In the genomic region with DNA sequence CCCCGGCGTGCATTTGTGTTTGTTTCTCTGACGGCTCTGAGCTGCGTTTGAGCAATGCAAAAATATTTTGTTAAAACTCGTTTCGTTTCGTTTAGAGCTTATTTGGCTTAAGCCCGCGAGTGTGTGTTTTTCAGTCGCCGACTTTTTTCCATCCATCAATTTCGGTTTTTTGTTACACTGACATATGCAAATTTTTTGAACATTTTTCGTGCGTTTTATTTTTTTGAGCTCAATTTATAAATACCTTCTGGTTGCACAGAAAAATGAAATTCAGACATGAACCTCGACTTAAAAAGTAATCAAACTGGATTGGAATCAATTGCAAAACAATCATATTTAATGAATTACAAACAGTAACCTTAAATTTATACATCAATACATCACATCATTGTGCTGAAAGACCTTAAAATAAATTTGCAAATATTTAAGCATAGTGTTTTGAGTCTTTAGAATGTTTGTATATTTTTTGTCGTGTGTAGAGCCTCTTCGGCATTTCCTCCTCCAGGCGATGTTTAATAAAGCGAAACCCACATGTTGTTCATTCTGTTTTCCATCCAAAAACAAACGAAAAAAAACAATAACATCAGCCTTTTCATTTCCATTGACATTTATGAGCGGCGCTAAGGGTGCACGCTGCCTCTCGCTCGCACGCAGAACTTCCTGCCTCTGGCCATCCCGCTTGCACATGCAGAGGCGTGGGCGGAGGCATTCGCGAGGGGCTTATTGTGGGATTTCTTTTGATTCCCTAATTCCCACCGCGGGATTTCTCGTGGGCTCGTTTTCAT, we compare ENCODE assay signal across 1 fruit fly cellular context.
TF ChIP-seq lines count a peak whose summit lies in the region.

No protein-coding gene starts in this region.

TF ChIP-seq in whole organism, embryonic, 481 proteins besides CTCF, POLR2A, EP300 and RAD21 (continued from another document):
- TF ChIP-seq gem (tag; optimal IDR thresholded peaks at IDR 0.05; lab: Kevin White, UChicago) (peak; percentile 18), CG8924 (tag; optimal IDR thresholded peaks at IDR 0.05; lab: Kevin White, UChicago) (peak; percentile 17), chm (GFP tag; IDR thresholded peaks at IDR 0.05; lab: Robert Waterston, UW) (peak; percentile 64), al (GFP tag; IDR thresholded peaks at IDR 0.05; lab: Robert Waterston, UW) (no peak), dysf (GFP tag; IDR thresholded peaks at IDR 0.05; lab: Robert Waterston, UW) (0 out of 3 replicates have a peak, but pooled peaks have one; percentile 29), kni (GFP tag; optimal IDR thresholded peaks at IDR 0.05; lab: Kevin White, UChicago) (peak; percentile 43), BtbVII (GFP tag; optimal IDR thresholded peaks at IDR 0.05; lab: Kevin White, UChicago) (no peak), knrl (GFP tag; IDR thresholded peaks at IDR 0.05; lab: Robert Waterston, UW; ENCODE audit: partially characterized antibody) (0 out of 3 replicates have a peak, but pooled peaks have one; percentile 35), CG10431 (GFP tag; optimal IDR thresholded peaks at IDR 0.05; lab: Kevin White, UChicago) (no peak), sr (GFP tag; IDR thresholded peaks at IDR 0.05; lab: Robert Waterston, UW) (peak; percentile 65; the same call in 1 of the 3 replicates), Ssrp (tag; optimal IDR thresholded peaks at IDR 0.05; lab: Kevin White, UChicago) (peak; percentile 11), Fer2 (tag; optimal IDR thresholded peaks at IDR 0.05; lab: Kevin White, UChicago) (no peak), dmrt11E (tag; optimal IDR thresholded peaks at IDR 0.05; lab: Kevin White, UChicago) (no peak), vvl (GFP tag; IDR thresholded peaks at IDR 0.05; lab: Robert Waterston, UW) (0 out of 2 replicates have a peak, but pooled peaks have one; percentile 23), lbe (GFP tag; optimal IDR thresholded peaks at IDR 0.05; lab: Kevin White, UChicago) (no peak), sob (GFP tag; IDR thresholded peaks at IDR 0.05; lab: Robert Waterston, UW) (0 out of 2 replicates have a peak, but pooled peaks have one; percentile 12), CG2199 (GFP tag; IDR thresholded peaks at IDR 0.05; lab: Robert Waterston, UW) (peak; percentile 94), scrt (GFP tag; optimal IDR thresholded peaks at IDR 0.05; lab: Kevin White, UChicago) (no peak), sens (GFP tag; lab: Kevin White, UChicago) (peak; percentile 66), ewg (GFP tag; optimal IDR thresholded peaks at IDR 0.05; lab: Kevin White, UChicago) (peak; percentile 24), zen (tag; optimal IDR thresholded peaks at IDR 0.05; lab: Kevin White, UChicago) (peak; percentile 11)
